Worm (Caenorhabditis elegans): ENCODE results near the gene F38H4.4.
"Not testable (repeated sequence)": the region's sequence is repeated elsewhere in the genome, so short reads cannot be mapped to it uniquely, and the experiment has no call there.

DNA sequence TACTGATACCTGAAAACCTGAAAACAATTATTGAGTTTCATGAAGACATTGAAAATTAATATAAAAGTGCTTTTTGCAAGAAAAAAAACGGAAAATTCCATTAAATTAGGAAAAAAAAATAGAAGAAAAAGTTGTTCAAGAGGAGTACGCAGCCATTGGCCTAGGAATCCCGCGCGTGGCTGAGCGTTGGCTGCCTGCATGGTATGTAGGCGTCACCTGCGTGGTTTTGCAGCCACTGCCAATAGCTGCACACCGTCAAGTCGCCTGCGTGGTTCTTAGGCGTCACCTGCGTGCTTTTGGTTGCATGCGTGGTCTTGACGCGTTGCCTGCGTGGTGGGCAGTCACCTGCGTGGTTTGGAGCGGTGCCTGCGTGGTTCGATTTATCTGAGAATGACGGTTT is 20.1 kb upstream of the F38H4.4 start, which contains the start of gene M117.6:
- TF ChIP-seq snpc-4 (tag; optimal IDR thresholded peaks at IDR 0.05); fkh-10 (GFP tag; optimal IDR thresholded peaks at IDR 0.05); C04F5.9 (tag; optimal IDR thresholded peaks at IDR 0.05); egl-27 (tag; optimal IDR thresholded peaks at IDR 0.05); ces-1 (GFP tag; optimal IDR thresholded peaks at IDR 0.05); ama-1 (optimal IDR thresholded peaks at IDR 0.05); nhr-20 (tag; optimal IDR thresholded peaks at IDR 0.05); tbx-2 (tag; optimal IDR thresholded peaks at IDR 0.05): not testable (repeated sequence)

Measured in whole organism, L1 larva.